Worm (Caenorhabditis elegans) whole organism, midembryonic: Measurements from ENCODE around the gene him-6.

Experiments
- T22C8.4 ChIP-seq: fragments of 200-800 bp; sonication (Bioruptor generic); IDR thresholded peaks from 2 replicates; pipeline ENCODE4 v1.3.6; 2022; ENCODE audit warnings: missing genetic modification characterization, missing compliant biosample characterization
- cog-1 ChIP-seq: sonication (generic microtip); optimal IDR thresholded peaks from 2 replicates; lab custom pipeline; 2016; ENCODE audit warnings: missing genetic modification characterization, missing compliant biosample characterization
- flt-1 ChIP-seq: fragments of 200-800 bp; sonication (Bioruptor generic); IDR thresholded peaks from 2 replicates; pipeline ENCODE4 v1.3.6; 2022; ENCODE audit warnings: missing genetic modification characterization, missing compliant biosample characterization
- med-1 ChIP-seq: sonication (generic microtip); optimal IDR thresholded peaks from 2 replicates; lab custom pipeline; 2017; ENCODE audit warnings: missing genetic modification characterization, mild to moderate bottlenecking, missing compliant biosample characterization, antibody characterized with exemption, missing genetic modification reagents; ENCODE audit not compliant: insufficient read depth
- ref-1 ChIP-seq: fragments of 200-800 bp; sonication (Bioruptor generic); conservative IDR thresholded peaks from 2 replicates; pipeline ENCODE4 v1.3.6; 2022; ENCODE audit warnings: missing genetic modification reagents, missing genetic modification characterization, missing compliant biosample characterization
- tab-1 ChIP-seq: fragments of 200-800 bp; sonication (Bioruptor generic); IDR thresholded peaks from 2 replicates; pipeline ENCODE4 v1.3.6; 2022; ENCODE audit warnings: missing genetic modification characterization, missing compliant biosample characterization
- ztf-23 ChIP-seq: fragments of 200-800 bp; sonication (Bioruptor generic); IDR thresholded peaks from 2 replicates; pipeline ENCODE4 v1.3.6; 2022; ENCODE audit warnings: missing genetic modification reagents, missing genetic modification characterization, missing compliant biosample characterization
- ztf-29 ChIP-seq: fragments of 200-800 bp; sonication (Bioruptor generic); IDR thresholded peaks from 2 replicates; pipeline ENCODE4 v1.3.6; 2022; ENCODE audit warnings: missing genetic modification reagents, missing genetic modification characterization, missing compliant biosample characterization

DNA sequence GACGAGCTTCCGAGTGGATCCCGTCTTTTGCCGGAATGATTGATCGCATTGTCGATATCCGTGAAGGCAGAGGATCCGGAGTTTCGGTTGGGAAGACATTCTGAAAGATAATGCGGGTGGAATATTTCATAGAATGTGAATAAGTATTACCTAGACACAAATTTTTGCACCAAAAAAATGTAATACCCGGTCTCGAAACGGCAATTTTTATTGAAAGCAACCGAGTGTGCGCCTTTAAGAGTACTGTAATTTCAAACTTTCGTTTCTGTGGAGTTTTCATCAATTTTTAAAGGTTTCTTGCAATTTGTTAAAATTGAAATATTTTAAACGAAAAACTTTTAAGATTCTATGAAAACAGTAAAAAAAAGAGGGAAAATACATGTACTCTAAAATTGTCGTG is 46.7 kb upstream of the him-6 start, which contains the start of gene C25G4.2:
- TF ChIP-seq T22C8.4 (no peak), cog-1 (tag; lab: Kevin White, UChicago) (no peak), tab-1 (GFP tag; lab: Robert Waterston, UW) (no peak), ref-1 (GFP tag; lab: Robert Waterston, UW) (no peak), flt-1 (GFP tag; lab: Robert Waterston, UW) (no peak), ztf-29 (no peak), ztf-23 (GFP tag; lab: Robert Waterston, UW) (no peak), med-1 (GFP tag; lab: Kevin White, UChicago) (no peak)
